Worm (Caenorhabditis elegans) whole organism, L4 larva: ENCODE measurements around the gene clp-10.

ENCODE experiments used
- aly-2 ChIP-seq: sonication (generic microtip); optimal IDR thresholded peaks from 2 replicates; lab custom pipeline; 2018; ENCODE audit warnings: missing biosample characterization, missing genetic modification characterization
- ceh-44 ChIP-seq: fragments of 200-800 bp; sonication (Bioruptor generic); IDR thresholded peaks from 2 replicates; pipeline ENCODE4 v1.3.6; 2022; ENCODE audit warnings: missing genetic modification reagents, missing genetic modification characterization, missing compliant biosample characterization
- daf-12 ChIP-seq: fragments of 150-350 bp; optimal IDR thresholded peaks from 2 replicates; lab custom pipeline; 2014; ENCODE audit warnings: missing biosample characterization, missing genetic modification reagents, missing genetic modification characterization
- lin-39 ChIP-seq: fragments of 150-350 bp; optimal IDR thresholded peaks from 2 replicates; lab custom pipeline; 2014; ENCODE audit warnings: missing biosample characterization, missing genetic modification reagents, missing genetic modification characterization
- lir-3 ChIP-seq: sonication (generic microtip); optimal IDR thresholded peaks from 2 replicates; lab custom pipeline; 2016; ENCODE audit warnings: mild to moderate bottlenecking, missing genetic modification characterization, missing compliant biosample characterization
- nhr-102 ChIP-seq: sonication (generic microtip); optimal IDR thresholded peaks from 2 replicates; lab custom pipeline; 2016; ENCODE audit warnings: mild to moderate bottlenecking, missing genetic modification characterization, moderate library complexity, missing compliant biosample characterization

- TF ChIP-seq daf-12 (tag; lab: Kevin White, UChicago) (no peak), nhr-102 (tag; lab: Kevin White, UChicago) (no peak), lin-39 (tag; lab: Kevin White, UChicago) (no peak), aly-2 (no peak), lir-3 (no peak), ceh-44 (no peak)
Observed at ce11 chrIII:14671-15070, 23.3 kb downstream of the clp-10 start, which contains the start of gene nhr-80.
